Fruit fly (Drosophila melanogaster): ENCODE data around the gene BigH1.

The BigH1 gene

dm6 chr3R:14691019-14691777 lies 27.9 kb downstream of the BigH1 start (continued):
- TF ChIP-seq CG6276 (GFP tag; optimal IDR thresholded peaks at IDR 0.05) (peak; percentile 51), Eip75B (GFP tag; optimal IDR thresholded peaks at IDR 0.05) (peak; percentile 13), acj6 (GFP tag; optimal IDR thresholded peaks at IDR 0.05) (peak; percentile 71), Ets96B (tag; optimal IDR thresholded peaks at IDR 0.05) (peak; percentile 67), Met (GFP tag; optimal IDR thresholded peaks at IDR 0.05) (peak; percentile 58), cyc (GFP tag; optimal IDR thresholded peaks at IDR 0.05) (peak; percentile 3), svp (GFP tag) (peak; percentile 66), Sox14 (GFP tag; optimal IDR thresholded peaks at IDR 0.05) (peak; percentile 38), Hr38 (GFP tag; optimal IDR thresholded peaks at IDR 0.05) (no peak), esn (GFP tag; optimal IDR thresholded peaks at IDR 0.05) (peak; percentile 54), fd59A (GFP tag; optimal IDR thresholded peaks at IDR 0.05) (peak; percentile 28), Ets21C (GFP tag; optimal IDR thresholded peaks at IDR 0.05) (no peak), CG15336 (GFP tag; IDR thresholded peaks at IDR 0.05) (peak; percentile 63), CG7368 (GFP tag; optimal IDR thresholded peaks at IDR 0.05) (no peak), CG6792 (GFP tag; optimal IDR thresholded peaks at IDR 0.05) (peak; percentile 7), CG6163 (GFP tag; IDR thresholded peaks at IDR 0.05) (no peak), topi (GFP tag; optimal IDR thresholded peaks at IDR 0.05) (peak; percentile 50), lz (GFP tag; optimal IDR thresholded peaks at IDR 0.05) (no peak), CG1621 (tag; optimal IDR thresholded peaks at IDR 0.05) (peak; percentile 14), ss (GFP tag; optimal IDR thresholded peaks at IDR 0.05) (peak; percentile 14 to 52), CG10631 (GFP tag; optimal IDR thresholded peaks at IDR 0.05) (peak; percentile 43), dsx (GFP tag; optimal IDR thresholded peaks at IDR 0.05; ENCODE audit: poor library complexity, severe bottlenecking) (peak; percentile 62), CG3919 (GFP tag; optimal IDR thresholded peaks at IDR 0.05) (peak; percentile 4), CG16779 (tag; optimal IDR thresholded peaks at IDR 0.05) (peak; percentile 14), Hr39 (GFP tag; optimal IDR thresholded peaks at IDR 0.05) (peak; percentile 35), Eip78C (GFP tag) (peak; percentile 83), CG31627 (GFP tag; optimal IDR thresholded peaks at IDR 0.05) (peak; percentile 49), Gug (GFP tag; IDR thresholded peaks at IDR 0.05) (no peak), Smox (GFP tag; optimal IDR thresholded peaks at IDR 0.05) (peak; percentile 46)

dm6 chr3R:14692230-14692970 lies 29.1 kb downstream of the BigH1 start:
- TF ChIP-seq CG31627 (GFP tag; optimal IDR thresholded peaks at IDR 0.05): peak; percentile 83
- TF ChIP-seq CG3032 (tag; optimal IDR thresholded peaks at IDR 0.05): peak; percentile 79
- TF ChIP-seq spab (GFP tag; optimal IDR thresholded peaks at IDR 0.05): peak; percentile 70
- peak; percentile 70 for TF ChIP-seq CG34406 (GFP tag; optimal IDR thresholded peaks at IDR 0.05)
- TF ChIP-seq CG6163 (GFP tag; IDR thresholded peaks at IDR 0.05): peak; percentile 96
- peak; percentile 72 for TF ChIP-seq CG1621 (tag; optimal IDR thresholded peaks at IDR 0.05)
- peak; percentile 52 for TF ChIP-seq vri (GFP tag; optimal IDR thresholded peaks at IDR 0.05)
- TF ChIP-seq Hr38 (GFP tag; optimal IDR thresholded peaks at IDR 0.05): peak; percentile 27
- TF ChIP-seq dsx (GFP tag; optimal IDR thresholded peaks at IDR 0.05; ENCODE audit: poor library complexity, severe bottlenecking): peak; percentile 59
- peak; percentile 51 for TF ChIP-seq fd59A (GFP tag; optimal IDR thresholded peaks at IDR 0.05)
- TF ChIP-seq Eip75B (GFP tag; optimal IDR thresholded peaks at IDR 0.05): peak; percentile 83
- no peak for TF ChIP-seq fd85E (GFP tag; optimal IDR thresholded peaks at IDR 0.05)
- TF ChIP-seq cyc (GFP tag; optimal IDR thresholded peaks at IDR 0.05): peak; percentile 85
- TF ChIP-seq CG8319 (GFP tag; optimal IDR thresholded peaks at IDR 0.05): peak; percentile 68
- TF ChIP-seq Hr4 (GFP tag; optimal IDR thresholded peaks at IDR 0.05): peak; percentile 92
- peak; percentile 84 for TF ChIP-seq acj6 (GFP tag; optimal IDR thresholded peaks at IDR 0.05)
- TF ChIP-seq lz (GFP tag; optimal IDR thresholded peaks at IDR 0.05): peak; percentile 74
- TF ChIP-seq Met (GFP tag; optimal IDR thresholded peaks at IDR 0.05): peak; percentile 79
- TF ChIP-seq Sox102F (GFP tag; optimal IDR thresholded peaks at IDR 0.05): peak; percentile 76
- TF ChIP-seq fkh (GFP tag; optimal IDR thresholded peaks at IDR 0.05): no peak
- peak; percentile 88 for TF ChIP-seq Sox14 (GFP tag; optimal IDR thresholded peaks at IDR 0.05)
- TF ChIP-seq Smox (GFP tag; optimal IDR thresholded peaks at IDR 0.05): peak; percentile 78
- TF ChIP-seq Blimp-1 (GFP tag; optimal IDR thresholded peaks at IDR 0.05): peak; percentile 55
- peak; percentile 86 for TF ChIP-seq Gug (GFP tag; IDR thresholded peaks at IDR 0.05)
- peak; percentile 19 for TF ChIP-seq Eip93F (GFP tag; optimal IDR thresholded peaks at IDR 0.05)
- peak; percentile 82 for TF ChIP-seq CG10631 (GFP tag; optimal IDR thresholded peaks at IDR 0.05)
- peak; percentile 69 for TF ChIP-seq Ets21C (GFP tag; optimal IDR thresholded peaks at IDR 0.05)
- TF ChIP-seq OdsH (GFP tag; optimal IDR thresholded peaks at IDR 0.05): peak; percentile 86
- peak; percentile 91 for TF ChIP-seq CG15336 (GFP tag; IDR thresholded peaks at IDR 0.05)
- TF ChIP-seq CG6854 (GFP tag; optimal IDR thresholded peaks at IDR 0.05): peak; percentile 29
- TF ChIP-seq dac (GFP tag; optimal IDR thresholded peaks at IDR 0.05): peak; percentile 77
- TF ChIP-seq Hr39 (GFP tag; optimal IDR thresholded peaks at IDR 0.05): peak; percentile 82
- peak; percentile 73 for TF ChIP-seq CG11902 (GFP tag; optimal IDR thresholded peaks at IDR 0.05)
- peak; percentile 1 to 73 for TF ChIP-seq ss (GFP tag; optimal IDR thresholded peaks at IDR 0.05)
- TF ChIP-seq topi (GFP tag; optimal IDR thresholded peaks at IDR 0.05): peak; percentile 81

Measured in whole organism, prepupa.